Worm (Caenorhabditis elegans): Measurements from ENCODE around the gene mrck-1.
A peak's percentile ranks its signal among the peaks of the same experiment; 100 is the strongest.

The mrck-1 gene

ce11 chrV:6227326-6228246, 39.5 kb downstream of the mrck-1 start:
- TF ChIP-seq nhr-77 (tag; optimal IDR thresholded peaks at IDR 0.05) (no peak), nhr-76 (tag; optimal IDR thresholded peaks at IDR 0.05) (no peak), skn-1 (tag; optimal IDR thresholded peaks at IDR 0.05) (peak; percentile 22), R02D3.7 (tag; optimal IDR thresholded peaks at IDR 0.05) (peak; percentile 71), ama-1 (optimal IDR thresholded peaks at IDR 0.05) (peak; percentile 99), unc-62 (GFP tag; optimal IDR thresholded peaks at IDR 0.05) (peak; percentile 75), nhr-11 (tag; optimal IDR thresholded peaks at IDR 0.05) (peak; percentile 93), nhr-23 (tag; optimal IDR thresholded peaks at IDR 0.05) (peak; percentile 92), daf-12 (tag; optimal IDR thresholded peaks at IDR 0.05) (no peak), ceh-9 (tag; optimal IDR thresholded peaks at IDR 0.05) (no peak), sea-2 (GFP tag; optimal IDR thresholded peaks at IDR 0.05) (no peak), lin-15B (tag; optimal IDR thresholded peaks at IDR 0.05) (peak; percentile 24), fkh-10 (GFP tag; optimal IDR thresholded peaks at IDR 0.05) (peak; percentile 83), nhr-12 (tag; optimal IDR thresholded peaks at IDR 0.05) (no peak), ZK546.5 (tag; optimal IDR thresholded peaks at IDR 0.05) (no peak), fos-1 (tag; optimal IDR thresholded peaks at IDR 0.05) (no peak), aly-2 (tag; optimal IDR thresholded peaks at IDR 0.05) (no peak), nhr-67 (tag; optimal IDR thresholded peaks at IDR 0.05) (no peak), nhr-25 (tag; optimal IDR thresholded peaks at IDR 0.05) (peak; percentile 73), mdl-1 (tag; optimal IDR thresholded peaks at IDR 0.05) (peak; percentile 95), unc-39 (tag; optimal IDR thresholded peaks at IDR 0.05) (no peak), elt-1 (tag; optimal IDR thresholded peaks at IDR 0.05) (peak; percentile 86), zag-1 (tag; optimal IDR thresholded peaks at IDR 0.05) (peak; percentile 85), snpc-4 (tag; optimal IDR thresholded peaks at IDR 0.05) (peak; percentile 66), hmg-11 (tag; optimal IDR thresholded peaks at IDR 0.05) (peak; percentile 97), nhr-43 (tag; optimal IDR thresholded peaks at IDR 0.05; ENCODE audit: poor library complexity, severe bottlenecking) (peak; percentile 91), ceh-82 (tag; optimal IDR thresholded peaks at IDR 0.05) (peak; percentile 59), nhr-237 (tag; optimal IDR thresholded peaks at IDR 0.05) (no peak), ztf-11 (tag; optimal IDR thresholded peaks at IDR 0.05) (no peak), egl-27 (tag; optimal IDR thresholded peaks at IDR 0.05) (no peak), pqm-1 (tag; optimal IDR thresholded peaks at IDR 0.05) (peak; percentile 93), elt-2 (tag; optimal IDR thresholded peaks at IDR 0.05) (peak; percentile 86), ceh-28 (tag; optimal IDR thresholded peaks at IDR 0.05) (peak; percentile 62), jun-1 (tag; optimal IDR thresholded peaks at IDR 0.05) (peak; percentile 96), lin-39 (tag; optimal IDR thresholded peaks at IDR 0.05) (peak; percentile 96), eor-1 (tag; optimal IDR thresholded peaks at IDR 0.05) (no peak), nfya-1 (tag; optimal IDR thresholded peaks at IDR 0.05; ENCODE audit: insufficient read depth) (peak; percentile 91), egl-5 (tag; optimal IDR thresholded peaks at IDR 0.05) (peak; percentile 59), mml-1 (tag; optimal IDR thresholded peaks at IDR 0.05) (no peak), nhr-28 (tag; optimal IDR thresholded peaks at IDR 0.05) (no peak), pha-4 (tag; optimal IDR thresholded peaks at IDR 0.05) (peak; percentile 97), elt-3 (tag; optimal IDR thresholded peaks at IDR 0.05) (peak in 1 of 3 experiments; percentile 20), lsy-12 (tag; optimal IDR thresholded peaks at IDR 0.05) (peak; percentile 96), fkh-2 (tag; optimal IDR thresholded peaks at IDR 0.05) (no peak), ztf-4 (tag; optimal IDR thresholded peaks at IDR 0.05) (peak; percentile 84), ceh-16 (tag; optimal IDR thresholded peaks at IDR 0.05) (peak; percentile 27), tbx-2 (tag; optimal IDR thresholded peaks at IDR 0.05) (peak; percentile 90)
